Worm (Caenorhabditis elegans): ENCODE data around the gene clec-232.

The clec-232 gene

DNA sequence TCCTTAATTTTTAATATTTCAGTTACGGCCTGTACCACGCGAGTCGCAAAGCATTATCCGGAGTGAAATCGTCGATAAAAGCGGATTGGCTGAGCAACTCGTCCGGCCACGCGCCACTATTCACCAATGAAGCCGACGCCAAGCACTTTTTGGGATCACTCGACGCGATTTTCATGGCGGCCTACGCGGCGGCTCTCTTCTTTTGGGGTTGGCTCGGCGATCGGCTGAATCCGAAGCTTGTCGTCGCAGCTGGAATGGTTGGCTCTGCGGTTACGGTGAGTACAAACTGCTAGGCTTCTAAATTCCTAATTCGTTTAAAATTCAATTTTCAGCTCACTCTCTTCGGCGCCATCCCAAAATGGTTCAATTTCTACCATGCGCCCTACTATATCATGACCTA is 49.0 kb downstream of the clec-232 start:
- TF ChIP-seq nhr-77 (tag; optimal IDR thresholded peaks at IDR 0.05) (no peak), unc-62 (GFP tag; optimal IDR thresholded peaks at IDR 0.05) (no peak)
